Worm (Caenorhabditis elegans) whole organism, L1 larva: Measurements from ENCODE around the gene vps-22.

Experiments
- C04F5.9 ChIP-seq: sonication (generic microtip); optimal IDR thresholded peaks from 2 replicates; lab custom pipeline; 2016; ENCODE audit warnings: missing genetic modification characterization, missing compliant biosample characterization
- ama-1 ChIP-seq: fragments of 150-350 bp; optimal IDR thresholded peaks from 2 replicates; lab custom pipeline; 2014
- efl-1 ChIP-seq, 4 experiments: fragments of 150-350 bp; optimal IDR thresholded peaks in 3 of 4; peaks in 1 of 4; 1 replicate in 1 of 4; 2 replicates in 3 of 4; lab custom pipeline; 2014; ENCODE audit warnings: missing biosample characterization in 2 of 4, missing genetic modification characterization in 2 of 4, missing genetic modification reagents in 2 of 4
- hlh-17 ChIP-seq: fragments of 200-800 bp; sonication (Bioruptor generic); optimal IDR thresholded peaks from 2 replicates; lab custom pipeline; 2018; ENCODE audit warnings: missing genetic modification characterization, mild to moderate bottlenecking, missing compliant biosample characterization, moderate library complexity, borderline replicate concordance
- lin-15B ChIP-seq: fragments of 150-350 bp; sonication (generic microtip); optimal IDR thresholded peaks from 3 replicates; lab custom pipeline; 2014; ENCODE audit warnings: missing biosample characterization, missing genetic modification characterization
- tlp-1 ChIP-seq: fragments of 150-350 bp; optimal IDR thresholded peaks from 2 replicates; lab custom pipeline; 2014; ENCODE audit warnings: missing biosample characterization, missing genetic modification characterization

DNA sequence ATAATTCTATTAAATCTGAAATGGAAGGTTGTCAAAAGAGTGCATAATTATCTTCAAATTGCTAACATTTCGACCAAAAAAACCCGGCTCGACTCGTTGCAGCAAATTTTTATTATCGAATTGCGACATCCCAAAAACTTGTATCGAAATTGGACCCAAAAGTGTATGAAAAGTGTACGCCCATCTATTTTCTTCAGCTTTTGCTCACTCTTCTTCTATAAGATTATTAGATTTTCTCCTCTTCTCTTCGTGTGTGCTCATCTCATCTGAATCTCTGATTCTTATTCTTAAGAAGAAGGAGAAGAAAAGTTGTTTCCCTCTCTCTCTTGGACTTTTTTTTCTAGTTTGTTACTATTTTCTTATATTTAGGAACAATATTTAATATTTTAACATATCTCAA lies 4.9 kb upstream of the vps-22 start:
- TF ChIP-seq ama-1 (no peak), tlp-1 (tag; lab: Kevin White, UChicago) (no peak), hlh-17 (GFP tag; lab: Kevin White, UChicago) (no peak), efl-1 (optimal IDR thresholded peaks at IDR 0.05; lab: Kevin White, UChicago) (no peak), efl-1 (GFP tag; optimal IDR thresholded peaks at IDR 0.05 in 1 of 2; lab: Kevin White, UChicago) (no peak), C04F5.9 (tag; lab: Kevin White, UChicago) (no peak), lin-15B (no peak)
